Worm (Caenorhabditis elegans) whole organism, L2 larva: ENCODE data around the gene fbxa-174.
A peak's percentile ranks its signal among the peaks of the same experiment; 100 is the strongest.

Source experiments
- F13H6.1 ChIP-seq: sonication (generic microtip); optimal IDR thresholded peaks from 2 replicates; lab custom pipeline; 2016; ENCODE audit warnings: missing genetic modification characterization, missing compliant biosample characterization
- R02D3.7 ChIP-seq: fragments of 150-350 bp; optimal IDR thresholded peaks from 2 replicates; lab custom pipeline; 2014; ENCODE audit warnings: missing biosample characterization, missing genetic modification characterization
- Y55F3AM.14 ChIP-seq: fragments of 200-800 bp; sonication (Bioruptor generic); optimal IDR thresholded peaks from 2 replicates; lab custom pipeline; 2018; ENCODE audit warnings: mild to moderate bottlenecking, missing genetic modification characterization, missing compliant biosample characterization
- alr-1 ChIP-seq: fragments of 150-350 bp; optimal IDR thresholded peaks from 2 replicates; lab custom pipeline; 2014; ENCODE audit warnings: missing biosample characterization, missing genetic modification characterization
- aly-2 ChIP-seq: fragments of 150-350 bp; optimal IDR thresholded peaks from 2 replicates; lab custom pipeline; 2014; ENCODE audit warnings: missing biosample characterization, missing genetic modification characterization
- ama-1 ChIP-seq: fragments of 150-350 bp; optimal IDR thresholded peaks from 2 replicates; lab custom pipeline; 2018; ENCODE audit warnings: inconsistent platforms
- ceh-16 ChIP-seq: fragments of 150-350 bp; optimal IDR thresholded peaks from 2 replicates; lab custom pipeline; 2014; ENCODE audit warnings: missing biosample characterization, missing genetic modification characterization
- ceh-82 ChIP-seq: fragments of 150-350 bp; optimal IDR thresholded peaks from 2 replicates; lab custom pipeline; 2014; ENCODE audit warnings: missing biosample characterization, missing genetic modification characterization
- crh-2 ChIP-seq: sonication (generic microtip); optimal IDR thresholded peaks from 2 replicates; lab custom pipeline; 2017; ENCODE audit warnings: missing biosample characterization, missing genetic modification characterization
- dmd-4 ChIP-seq: sonication (generic microtip); optimal IDR thresholded peaks from 2 replicates; lab custom pipeline; 2017; ENCODE audit warnings: missing biosample characterization, missing genetic modification characterization
- egl-27 ChIP-seq: sonication (generic microtip); optimal IDR thresholded peaks from 3 replicates; lab custom pipeline; 2017; ENCODE audit warnings: missing biosample characterization, missing genetic modification reagents, missing genetic modification characterization
- elt-1 ChIP-seq: fragments of 150-350 bp; optimal IDR thresholded peaks from 2 replicates; lab custom pipeline; 2014; ENCODE audit warnings: missing biosample characterization, missing genetic modification characterization
- elt-3 ChIP-seq: sonication (generic microtip); optimal IDR thresholded peaks from 2 replicates; lab custom pipeline; 2017; ENCODE audit warnings: missing biosample characterization, missing genetic modification characterization
- fos-1 ChIP-seq: fragments of 150-350 bp; optimal IDR thresholded peaks from 2 replicates; lab custom pipeline; 2014; ENCODE audit warnings: missing biosample characterization, missing genetic modification characterization
- gmeb-1 ChIP-seq: fragments of 150-350 bp; optimal IDR thresholded peaks from 2 replicates; lab custom pipeline; 2014; ENCODE audit warnings: missing biosample characterization, missing genetic modification characterization
- lin-13 ChIP-seq: fragments of 150-350 bp; optimal IDR thresholded peaks from 2 replicates; lab custom pipeline; 2014; ENCODE audit warnings: missing biosample characterization, missing genetic modification reagents, missing genetic modification characterization
- lsy-2 ChIP-seq, 2 experiments: fragments of 150-350 bp in 1 of 2; sonication (generic microtip) in 1 of 2; optimal IDR thresholded peaks; 2 replicates each; lab custom pipeline; 2014 to 2017; ENCODE audit warnings: missing biosample characterization in 2 of 2, missing genetic modification characterization in 2 of 2
- mab-5 ChIP-seq: fragments of 150-350 bp; optimal IDR thresholded peaks from 2 replicates; lab custom pipeline; 2014; ENCODE audit warnings: missing biosample characterization, missing genetic modification characterization
- mdl-1 ChIP-seq, 2 experiments: fragments of 150-350 bp in 1 of 2; sonication (generic microtip) in 1 of 2; optimal IDR thresholded peaks; 2 replicates each; lab custom pipeline; 2017; ENCODE audit warnings: missing biosample characterization in 2 of 2, missing genetic modification characterization in 2 of 2
- nhr-10 ChIP-seq: sonication (generic microtip); optimal IDR thresholded peaks from 2 replicates; lab custom pipeline; 2017; ENCODE audit warnings: missing biosample characterization, missing genetic modification characterization
- nhr-11 ChIP-seq: fragments of 150-350 bp; optimal IDR thresholded peaks from 2 replicates; lab custom pipeline; 2014; ENCODE audit warnings: missing biosample characterization, missing genetic modification characterization
- nhr-12 ChIP-seq: fragments of 150-350 bp; optimal IDR thresholded peaks from 2 replicates; lab custom pipeline; 2014; ENCODE audit warnings: missing biosample characterization, missing genetic modification characterization
- nhr-129 ChIP-seq: fragments of 150-350 bp; optimal IDR thresholded peaks from 2 replicates; lab custom pipeline; 2014; ENCODE audit warnings: missing biosample characterization, missing genetic modification characterization
- nhr-21 ChIP-seq: fragments of 150-350 bp; optimal IDR thresholded peaks from 2 replicates; lab custom pipeline; 2014; ENCODE audit warnings: missing biosample characterization, missing genetic modification characterization
- nhr-23 ChIP-seq: fragments of 150-350 bp; optimal IDR thresholded peaks from 2 replicates; lab custom pipeline; 2014; ENCODE audit warnings: missing biosample characterization, missing genetic modification reagents, missing genetic modification characterization
- nhr-237 ChIP-seq: fragments of 150-350 bp; optimal IDR thresholded peaks from 2 replicates; lab custom pipeline; 2014; ENCODE audit warnings: missing biosample characterization, missing genetic modification characterization
- nhr-25 ChIP-seq: fragments of 150-350 bp; sonication (generic microtip); optimal IDR thresholded peaks from 3 replicates; lab custom pipeline; 2014; ENCODE audit warnings: missing biosample characterization, missing genetic modification characterization
- nhr-6 ChIP-seq: fragments of 150-350 bp; optimal IDR thresholded peaks from 2 replicates; lab custom pipeline; 2014; ENCODE audit warnings: missing biosample characterization, missing genetic modification characterization
- nhr-77 ChIP-seq: fragments of 150-350 bp; optimal IDR thresholded peaks from 2 replicates; lab custom pipeline; 2014; ENCODE audit warnings: missing biosample characterization, missing genetic modification characterization
- peb-1 ChIP-seq: fragments of 150-350 bp; optimal IDR thresholded peaks from 2 replicates; lab custom pipeline; 2014; ENCODE audit warnings: missing biosample characterization, missing genetic modification characterization
- sem-4 ChIP-seq: fragments of 150-350 bp; optimal IDR thresholded peaks from 2 replicates; lab custom pipeline; 2014; ENCODE audit warnings: missing biosample characterization, missing genetic modification reagents, missing genetic modification characterization
- skn-1 ChIP-seq: sonication (generic microtip); optimal IDR thresholded peaks from 2 replicates; lab custom pipeline; 2017; ENCODE audit warnings: missing biosample characterization, missing genetic modification characterization
- sma-3 ChIP-seq: sonication (generic microtip); optimal IDR thresholded peaks from 2 replicates; lab custom pipeline; 2016; ENCODE audit warnings: missing genetic modification reagents, missing genetic modification characterization, missing compliant biosample characterization
- sma-9 ChIP-seq, 2 experiments: fragments of 150-350 bp in 1 of 2; sonication (generic microtip) in 1 of 2; optimal IDR thresholded peaks; 2 replicates each; lab custom pipeline; 2014 to 2016; ENCODE audit warnings: missing genetic modification characterization in 2 of 2, mild to moderate bottlenecking in 1 of 2, missing biosample characterization in 1 of 2, missing compliant biosample characterization in 1 of 2, missing genetic modification reagents in 1 of 2, moderate library complexity in 1 of 2
- snpc-4 ChIP-seq: fragments of 150-350 bp; optimal IDR thresholded peaks from 2 replicates; lab custom pipeline; 2014; ENCODE audit warnings: missing biosample characterization, missing genetic modification characterization
- unc-39 ChIP-seq: fragments of 150-350 bp; optimal IDR thresholded peaks from 2 replicates; lab custom pipeline; 2014; ENCODE audit warnings: missing biosample characterization, missing genetic modification characterization
- unc-55 ChIP-seq: fragments of 150-350 bp; sonication (generic microtip); optimal IDR thresholded peaks from 3 replicates; lab custom pipeline; 2014; ENCODE audit warnings: missing biosample characterization, missing genetic modification reagents, missing genetic modification characterization
- ztf-1 ChIP-seq: fragments of 200-800 bp; sonication (Bioruptor generic); conservative IDR thresholded peaks from 2 replicates; pipeline ENCODE4 v1.3.6; 2022; ENCODE audit warnings: missing genetic modification characterization, missing compliant biosample characterization
- ztf-11 ChIP-seq: sonication (generic microtip); optimal IDR thresholded peaks from 2 replicates; lab custom pipeline; 2017; ENCODE audit warnings: missing biosample characterization, missing genetic modification characterization
- ztf-4 ChIP-seq: fragments of 150-350 bp; optimal IDR thresholded peaks from 2 replicates; lab custom pipeline; 2014; ENCODE audit warnings: missing biosample characterization, missing genetic modification characterization

fbxa-174 gene

ce11 chrV:17540295-17540694, 18.0 kb downstream of the fbxa-174 start, which contains the start of gene srz-25:
srz-25 (plus strand) TSS chrV:17540595.
- TF ChIP-seq skn-1 (tag; lab: Kevin White, UChicago) (no peak), R02D3.7 (tag; lab: Kevin White, UChicago) (no peak), nhr-10 (tag; lab: Kevin White, UChicago) (no peak), mab-5 (tag; lab: Kevin White, UChicago) (no peak), alr-1 (no peak), unc-55 (no peak), sma-3 (GFP tag; lab: Kevin White, UChicago) (no peak), elt-1 (no peak), nhr-129 (no peak)

- TF ChIP-seq unc-55, result no peak
- TF ChIP-seq peb-1 (tag; lab: Kevin White, UChicago), result no peak
- TF ChIP-seq nhr-237, result no peak
- TF ChIP-seq ztf-1 (GFP tag; lab: Robert Waterston, UW), result no peak
- no peak for TF ChIP-seq nhr-10 (tag; lab: Kevin White, UChicago)
- no peak for TF ChIP-seq gmeb-1
- TF ChIP-seq dmd-4, result no peak
- no peak for TF ChIP-seq ceh-82 (tag; lab: Kevin White, UChicago)
- no peak for TF ChIP-seq elt-3 (tag; lab: Kevin White, UChicago)
- no peak for TF ChIP-seq F13H6.1
- TF ChIP-seq ztf-4 (tag; lab: Kevin White, UChicago), result no peak
- TF ChIP-seq nhr-12, result no peak
- no peak for TF ChIP-seq lin-13 (GFP tag; lab: Kevin White, UChicago)
- no peak for TF ChIP-seq R02D3.7 (tag; lab: Kevin White, UChicago)
- TF ChIP-seq ztf-11, result no peak
Observed at ce11 chrV:17539289-17539688, 19.0 kb downstream of the fbxa-174 start.

- TF ChIP-seq fos-1 (tag; lab: Kevin White, UChicago), result no peak
- TF ChIP-seq gmeb-1, result peak; percentile 43
- TF ChIP-seq lsy-2 (tag; optimal IDR thresholded peaks at IDR 0.05; lab: Kevin White, UChicago), result no peak
- TF ChIP-seq sma-9 (GFP tag; optimal IDR thresholded peaks at IDR 0.05; lab: Kevin White, UChicago), result no peak
- no peak for TF ChIP-seq sma-9 (tag; optimal IDR thresholded peaks at IDR 0.05; lab: Kevin White, UChicago)
- no peak for TF ChIP-seq nhr-6 (tag; lab: Kevin White, UChicago)
- TF ChIP-seq egl-27 (tag; lab: Kevin White, UChicago), result no peak
- TF ChIP-seq unc-55, result peak; percentile 62
- no peak for TF ChIP-seq snpc-4
- peak; percentile 12 for TF ChIP-seq nhr-129
- no peak for TF ChIP-seq nhr-25
- TF ChIP-seq ama-1, result no peak
- TF ChIP-seq Y55F3AM.14, result no peak
- no peak for TF ChIP-seq mdl-1 (tag; optimal IDR thresholded peaks at IDR 0.05; lab: Kevin White, UChicago)
- no peak for TF ChIP-seq lin-13 (GFP tag; lab: Kevin White, UChicago)
Observed at ce11 chrV:17538279-17538896, 19.9 kb downstream of the fbxa-174 start, which contains the start of gene C18D4.6. C18D4.6 (minus strand) TSS chrV:17538375.

- TF ChIP-seq snpc-4 (no peak), ztf-11 (no peak), nhr-237 (no peak), nhr-129 (no peak), nhr-25 (no peak), gmeb-1 (no peak), mdl-1 (tag; optimal IDR thresholded peaks at IDR 0.05; lab: Kevin White, UChicago) (no peak), crh-2 (tag; lab: Kevin White, UChicago) (no peak), skn-1 (tag; lab: Kevin White, UChicago) (no peak)
- TF ChIP-seq, all 48 proteins: peak for 0
Observed at ce11 chrV:17533200-17533599, 25.1 kb downstream of the fbxa-174 start.

ce11 chrV:17532686-17533085, 25.6 kb downstream of the fbxa-174 start, which contains the start of gene C18D4.3:
C18D4.3 (minus strand) TSS chrV:17532786.
- TF ChIP-seq unc-39 (tag; lab: Kevin White, UChicago) (no peak), nhr-77 (tag; lab: Kevin White, UChicago) (no peak)

ce11 chrV:17531410-17531809, 26.9 kb downstream of the fbxa-174 start, which contains the start of gene C18D4.4:
C18D4.4 (minus strand) TSS chrV:17531510.
- TF ChIP-seq alr-1 (no peak), elt-3 (tag; lab: Kevin White, UChicago) (no peak), egl-27 (tag; lab: Kevin White, UChicago) (no peak), lin-13 (GFP tag; lab: Kevin White, UChicago) (no peak), nhr-23 (tag; lab: Kevin White, UChicago) (no peak), aly-2 (tag; lab: Kevin White, UChicago) (no peak), ceh-16 (tag; lab: Kevin White, UChicago) (no peak), elt-1 (no peak), unc-55 (no peak), nhr-11 (tag; lab: Kevin White, UChicago) (no peak), nhr-21 (tag; lab: Kevin White, UChicago) (no peak), sem-4 (tag; lab: Kevin White, UChicago) (no peak), nhr-129 (no peak), nhr-12 (no peak), crh-2 (tag; lab: Kevin White, UChicago) (no peak), nhr-77 (tag; lab: Kevin White, UChicago) (no peak)
